Worm (Caenorhabditis elegans): ENCODE results near the gene sre-44.

The sre-44 gene

DNA sequence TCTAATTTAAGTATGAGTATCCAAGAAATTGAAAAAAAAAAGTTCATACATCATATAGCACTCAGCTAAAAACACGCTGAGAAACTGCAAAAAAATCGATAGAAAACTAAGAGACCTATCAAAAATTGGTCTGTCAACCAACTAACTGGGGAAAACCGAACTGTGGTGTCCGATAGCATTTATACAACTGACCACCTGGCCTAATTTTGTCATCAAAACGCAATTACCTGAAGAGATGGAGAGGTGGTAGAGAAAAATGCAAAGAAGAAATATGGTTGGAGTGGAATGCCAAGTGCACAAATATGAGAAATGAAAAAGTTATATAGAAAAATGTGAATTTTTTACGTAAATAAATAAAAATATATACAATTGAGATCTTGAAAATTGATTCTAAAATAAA, 24.1 kb downstream of the sre-44 start, which contains the start of gene Y39G8B.1 (continued):
- no peak for TF ChIP-seq zip-2 (tag; optimal IDR thresholded peaks at IDR 0.05)
- TF ChIP-seq dve-1 (tag; optimal IDR thresholded peaks at IDR 0.05; ENCODE audit: insufficient read depth), result peak; percentile 60
- TF ChIP-seq nhr-42 (GFP tag; IDR thresholded peaks at IDR 0.05), result no peak
- TF ChIP-seq attf-4 (tag; optimal IDR thresholded peaks at IDR 0.05), result no peak
- peak; percentile 32 for TF ChIP-seq mep-1 (tag; optimal IDR thresholded peaks at IDR 0.05)
- TF ChIP-seq T26A8.4 (GFP tag; IDR thresholded peaks at IDR 0.05), result no peak
- no peak for TF ChIP-seq pha-4 (GFP tag; IDR thresholded peaks at IDR 0.05)
- TF ChIP-seq pha-4 (tag; optimal IDR thresholded peaks at IDR 0.05), result no peak
- TF ChIP-seq unc-130 (GFP tag; optimal IDR thresholded peaks at IDR 0.05), result no peak
- no peak for TF ChIP-seq Y105C5A.15 (GFP tag; IDR thresholded peaks at IDR 0.05)
- peak; percentile 7 for TF ChIP-seq dpl-1 (GFP tag; optimal IDR thresholded peaks at IDR 0.05)
- no peak for TF ChIP-seq daf-12 (tag; optimal IDR thresholded peaks at IDR 0.05)
- TF ChIP-seq lin-38 (GFP tag; IDR thresholded peaks at IDR 0.05), result no peak
- TF ChIP-seq ceh-44 (GFP tag; IDR thresholded peaks at IDR 0.05), result no peak
- no peak for TF ChIP-seq nhr-6 (tag; optimal IDR thresholded peaks at IDR 0.05)
- peak; percentile 15 for TF ChIP-seq hlh-30 (tag; optimal IDR thresholded peaks at IDR 0.05; ENCODE audit: insufficient read depth)
- no peak for TF ChIP-seq nhr-11 (tag; optimal IDR thresholded peaks at IDR 0.05)
- TF ChIP-seq skn-1 (tag; optimal IDR thresholded peaks at IDR 0.05), result no peak
- TF ChIP-seq aha-1 (tag), result no peak
- no peak for TF ChIP-seq nhr-76 (tag; optimal IDR thresholded peaks at IDR 0.05)
- TF ChIP-seq lin-13 (GFP tag; optimal IDR thresholded peaks at IDR 0.05), result no peak
- TF ChIP-seq F10B5.3 (tag; optimal IDR thresholded peaks at IDR 0.05), result no peak
- peak; percentile 27 for TF ChIP-seq hlh-11 (tag; optimal IDR thresholded peaks at IDR 0.05)
- TF ChIP-seq F44E2.7 (GFP tag; IDR thresholded peaks at IDR 0.05), result no peak
- no peak for TF ChIP-seq F26F4.8 (GFP tag; conservative IDR thresholded peaks at IDR 0.05)
- TF ChIP-seq unc-62 (GFP tag; optimal IDR thresholded peaks at IDR 0.05 in 1 of 2), result peak in 1 of 2 experiments; percentile 79
- TF ChIP-seq unc-62 (tag; optimal IDR thresholded peaks at IDR 0.05), result no peak
- no peak for TF ChIP-seq ceh-20 (GFP tag; IDR thresholded peaks at IDR 0.05)
- TF ChIP-seq R02D3.7 (tag; optimal IDR thresholded peaks at IDR 0.05), result no peak
- TF ChIP-seq ZK337.2 (GFP tag; IDR thresholded peaks at IDR 0.05), result no peak
- TF ChIP-seq spr-3 (GFP tag; optimal IDR thresholded peaks at IDR 0.05), result no peak
- TF ChIP-seq ztf-11 (tag; optimal IDR thresholded peaks at IDR 0.05), result no peak
- TF ChIP-seq saeg-2 (GFP tag; IDR thresholded peaks at IDR 0.05), result no peak
- no peak for TF ChIP-seq daf-19 (GFP tag; conservative IDR thresholded peaks at IDR 0.05)
- TF ChIP-seq fkh-10 (GFP tag; optimal IDR thresholded peaks at IDR 0.05), result no peak
- TF ChIP-seq mdt-29 (GFP tag; IDR thresholded peaks at IDR 0.05), result no peak
- no peak for TF ChIP-seq ceh-82 (tag; optimal IDR thresholded peaks at IDR 0.05)
- peak; percentile 5 for TF ChIP-seq pqm-1 (tag; optimal IDR thresholded peaks at IDR 0.05)
- no peak for TF ChIP-seq tra-1 (GFP tag; IDR thresholded peaks at IDR 0.05)
- TF ChIP-seq dmd-8 (GFP tag; IDR thresholded peaks at IDR 0.05), result no peak
- TF ChIP-seq T20F7.1 (GFP tag; optimal IDR thresholded peaks at IDR 0.05), result no peak
- no peak for TF ChIP-seq egl-27 (tag; optimal IDR thresholded peaks at IDR 0.05)
- TF ChIP-seq mdl-1 (tag; optimal IDR thresholded peaks at IDR 0.05), result peak in 1 of 2 experiments; percentile 29
- TF ChIP-seq lin-29 (GFP tag; IDR thresholded peaks at IDR 0.05), result no peak
- TF ChIP-seq fos-1 (tag; optimal IDR thresholded peaks at IDR 0.05), result no peak
- TF ChIP-seq nhr-102 (tag; optimal IDR thresholded peaks at IDR 0.05), result no peak
- no peak for TF ChIP-seq zip-11 (GFP tag; IDR thresholded peaks at IDR 0.05)
- no peak for TF ChIP-seq spr-1 (tag; optimal IDR thresholded peaks at IDR 0.05)
- no peak for TF ChIP-seq duxl-1 (tag; optimal IDR thresholded peaks at IDR 0.05; ENCODE audit: poor library complexity)
- no peak for TF ChIP-seq nhr-48 (tag; optimal IDR thresholded peaks at IDR 0.05)
- TF ChIP-seq vab-7 (GFP tag; IDR thresholded peaks at IDR 0.05), result no peak
- no peak for TF ChIP-seq lir-3 (tag; optimal IDR thresholded peaks at IDR 0.05)
- TF ChIP-seq sdz-12 (GFP tag; optimal IDR thresholded peaks at IDR 0.05), result no peak
- TF ChIP-seq ztf-7 (tag; optimal IDR thresholded peaks at IDR 0.05), result no peak
